Worm (Caenorhabditis elegans): ENCODE results near the gene iff-1.

DNA sequence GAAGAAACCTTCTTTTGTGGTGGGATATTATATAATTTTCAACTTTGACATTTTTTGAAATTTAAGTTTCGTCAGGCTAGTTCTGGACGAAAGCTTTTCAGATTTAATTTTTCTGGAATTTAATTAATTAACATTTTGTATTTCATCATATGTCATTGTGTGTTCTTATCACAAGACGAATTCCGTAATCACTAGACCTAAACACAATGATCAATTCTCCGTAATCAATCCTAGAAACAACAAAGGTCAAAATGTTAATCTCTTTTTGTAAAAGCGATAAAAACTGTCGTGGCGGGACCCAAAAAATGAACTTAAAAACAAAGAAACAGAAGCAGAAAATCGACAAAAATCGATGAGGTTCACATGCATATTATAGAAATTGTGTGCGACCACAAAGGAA is 32.3 kb downstream of the iff-1 start:
- TF ChIP-seq ztf-16 (tag; optimal IDR thresholded peaks at IDR 0.05): no peak
- no peak for TF ChIP-seq ceh-9 (tag; optimal IDR thresholded peaks at IDR 0.05)
- TF ChIP-seq ama-1 (optimal IDR thresholded peaks at IDR 0.05): no peak
- TF ChIP-seq pax-1 (tag; optimal IDR thresholded peaks at IDR 0.05): no peak
- TF ChIP-seq nfya-1 (tag; optimal IDR thresholded peaks at IDR 0.05): no peak
- TF ChIP-seq fax-1 (tag; optimal IDR thresholded peaks at IDR 0.05): no peak
- no peak for TF ChIP-seq syd-9 (tag; optimal IDR thresholded peaks at IDR 0.05)
- no peak for TF ChIP-seq rnt-1 (tag; optimal IDR thresholded peaks at IDR 0.05)
- no peak for TF ChIP-seq ceh-14 (tag; optimal IDR thresholded peaks at IDR 0.05)
- no peak for TF ChIP-seq tbx-7 (tag; optimal IDR thresholded peaks at IDR 0.05)
- TF ChIP-seq pqm-1 (tag; optimal IDR thresholded peaks at IDR 0.05): no peak
